Fruit fly (Drosophila melanogaster) whole organism, pupa: ENCODE data around the gene fry.

Source experiments
- CG8301 ChIP-seq: fragments of 200-800 bp; sonication (Bioruptor generic); optimal IDR thresholded peaks from 2 replicates; lab custom pipeline; 2018; ENCODE audit warnings: missing biosample characterization, mild to moderate bottlenecking, missing genetic modification characterization
- EcR ChIP-seq: fragments of 200-800 bp; sonication (Bioruptor generic); optimal IDR thresholded peaks from 3 replicates; lab custom pipeline; 2019; ENCODE audit warnings: missing biosample characterization, missing genetic modification characterization, mild to moderate bottlenecking, moderate library complexity, missing genetic modification reagents
- Pif1A ChIP-seq: fragments of 200-800 bp; sonication (Bioruptor generic); optimal IDR thresholded peaks from 3 replicates; lab custom pipeline; 2016; ENCODE audit warnings: missing biosample characterization, missing genetic modification characterization
- gl ChIP-seq: fragments of 200-800 bp; sonication (Bioruptor generic); optimal IDR thresholded peaks from 2 replicates; lab custom pipeline; 2018; ENCODE audit warnings: missing biosample characterization, mild to moderate bottlenecking, missing genetic modification characterization

- TF ChIP-seq EcR (GFP tag; lab: Kevin White, UChicago) (no peak), CG8301 (no peak), gl (tag; lab: Kevin White, UChicago) (no peak), Pif1A (GFP tag; lab: Kevin White, UChicago) (no peak)
Measured at dm6 chr3L:9693552-9694133, 14.7 kb upstream of the fry start.
